Fruit fly (Drosophila melanogaster): Measurements from ENCODE around the gene CG14007.

The CG14007 gene

dm6 chr2L:5716580-5716979, at the start of gene CG14007, which contains the start of gene CG34011:
CG14007 (minus strand) TSS chr2L:5716680.
CG34011 (plus strand) TSS chr2L:5716701.
- TF ChIP-seq CG8359 (GFP tag; optimal IDR thresholded peaks at IDR 0.05; ENCODE audit: borderline replicate concordance) (no peak), CG4424 (GFP tag; optimal IDR thresholded peaks at IDR 0.05) (no peak), tx (GFP tag; optimal IDR thresholded peaks at IDR 0.05) (no peak), CG2129 (GFP tag; IDR thresholded peaks at IDR 0.05; ENCODE audit: partially characterized antibody) (no peak), CG30403 (GFP tag; optimal IDR thresholded peaks at IDR 0.05) (no peak), CG5180 (GFP tag; optimal IDR thresholded peaks at IDR 0.05) (no peak), CG9797 (GFP tag; optimal IDR thresholded peaks at IDR 0.05) (no peak), CG33557 (GFP tag; optimal IDR thresholded peaks at IDR 0.05) (no peak), CG34376 (GFP tag; optimal IDR thresholded peaks at IDR 0.05) (no peak), Drgx (GFP tag; IDR thresholded peaks at IDR 0.05) (no peak), CG16813 (GFP tag; IDR thresholded peaks at IDR 0.05; ENCODE audit: partially characterized antibody) (no peak), bsh (GFP tag; optimal IDR thresholded peaks at IDR 0.05) (no peak), CG17802 (tag; optimal IDR thresholded peaks at IDR 0.05) (no peak), MBD-R2 (GFP tag; IDR thresholded peaks at IDR 0.05) (no peak), Med (GFP tag) (no peak), CG13894 (tag; optimal IDR thresholded peaks at IDR 0.05) (no peak), dysf (GFP tag; IDR thresholded peaks at IDR 0.05) (no peak), sc (optimal IDR thresholded peaks at IDR 0.05) (no peak), sc (GFP tag; optimal IDR thresholded peaks at IDR 0.05) (no peak), Antp (GFP tag; optimal IDR thresholded peaks at IDR 0.05) (no peak)

dm6 chr2L:5766042-5766441, 49.6 kb upstream of the CG14007 start, which contains the start of gene obst-E:
obst-E (minus strand) TSS chr2L:5766142.
- peak; percentile 75 for TF ChIP-seq CG12769 (tag; optimal IDR thresholded peaks at IDR 0.05)
- TF ChIP-seq HLH3B (GFP tag; IDR thresholded peaks at IDR 0.05): 0 out of 2 replicates have a peak, but pooled peaks have one; percentile 14
- no peak for TF ChIP-seq nerfin-2 (GFP tag; IDR thresholded peaks at IDR 0.05; ENCODE audit: partially characterized antibody)
- TF ChIP-seq CG12071 (GFP tag; optimal IDR thresholded peaks at IDR 0.05): no peak
- peak; percentile 19 for TF ChIP-seq Med (GFP tag)
- TF ChIP-seq Bgb (GFP tag; IDR thresholded peaks at IDR 0.05; ENCODE audit: partially characterized antibody): 0 out of 2 replicates have a peak, but pooled peaks have one; percentile 16
- TF ChIP-seq chinmo (GFP tag; IDR thresholded peaks at IDR 0.05; ENCODE audit: partially characterized antibody): 0 out of 4 replicates have a peak, but pooled peaks have one; percentile 20
- TF ChIP-seq CG13894 (tag; optimal IDR thresholded peaks at IDR 0.05): peak; percentile 12

DNA sequence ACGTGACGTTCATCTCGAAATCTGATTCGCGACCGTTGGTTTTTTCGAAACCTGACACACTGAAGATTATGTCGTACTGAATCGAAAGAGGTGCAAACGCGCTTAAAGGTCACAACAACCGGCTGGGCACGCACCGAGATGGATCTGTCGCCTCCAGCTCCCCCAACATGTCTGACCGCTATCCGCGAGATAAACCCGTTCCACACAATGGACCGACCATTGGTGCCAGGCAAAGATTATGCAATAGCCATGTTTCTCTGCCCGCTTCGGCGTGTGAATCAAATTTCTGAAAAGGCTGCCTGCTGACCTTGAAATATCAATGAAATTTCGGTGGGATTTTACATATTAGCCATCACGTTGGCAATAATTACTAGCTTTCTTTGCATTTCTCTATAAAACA, 48.7 kb upstream of the CG14007 start:
- TF ChIP-seq vvl (GFP tag; IDR thresholded peaks at IDR 0.05) (0 out of 2 replicates have a peak, but pooled peaks have one; percentile 10), aop (GFP tag; IDR thresholded peaks at IDR 0.05) (no peak), chinmo (GFP tag; IDR thresholded peaks at IDR 0.05; ENCODE audit: partially characterized antibody) (0 out of 4 replicates have a peak, but pooled peaks have one; percentile 72), hbn (GFP tag; IDR thresholded peaks at IDR 0.05; ENCODE audit: partially characterized antibody) (no peak), Pdp1 (GFP tag; optimal IDR thresholded peaks at IDR 0.05) (peak in 1 of 2 experiments; percentile 79), ftz-f1 (GFP tag; optimal IDR thresholded peaks at IDR 0.05) (peak; percentile 3), CG12769 (tag; optimal IDR thresholded peaks at IDR 0.05) (peak; percentile 65), Sry-β (GFP tag; optimal IDR thresholded peaks at IDR 0.05) (no peak)

dm6 chr2L:5751448-5751847, 35.0 kb upstream of the CG14007 start:
- TF ChIP-seq slbo (GFP tag; IDR thresholded peaks at IDR 0.05) (0 out of 2 replicates have a peak, but pooled peaks have one; percentile 34), B-H1 (GFP tag; IDR thresholded peaks at IDR 0.05) (no peak), nom (GFP tag; optimal IDR thresholded peaks at IDR 0.05) (peak; percentile 29), lmd (GFP tag; IDR thresholded peaks at IDR 0.05) (0 out of 2 replicates have a peak, but pooled peaks have one; percentile 37), dysf (GFP tag; IDR thresholded peaks at IDR 0.05) (no peak), CG8281 (tag; optimal IDR thresholded peaks at IDR 0.05) (no peak), Xrp1 (GFP tag; IDR thresholded peaks at IDR 0.05) (no peak), sens (GFP tag) (peak; percentile 38), row (GFP tag; IDR thresholded peaks at IDR 0.05) (peak; percentile 38; the same call in 1 of the 3 replicates), Ptx1 (GFP tag; IDR thresholded peaks at IDR 0.05) (no peak), CG11504 (tag; optimal IDR thresholded peaks at IDR 0.05) (peak; percentile 14), CG11247 (GFP tag; IDR thresholded peaks at IDR 0.05) (0 out of 2 replicates have a peak, but pooled peaks have one; percentile 21), sr (GFP tag; IDR thresholded peaks at IDR 0.05) (no peak)
